Worm (Caenorhabditis elegans) whole organism, midembryonic: ENCODE data around the gene hil-2.

Source experiments
- T22C8.4 ChIP-seq: fragments of 200-800 bp; sonication (Bioruptor generic); IDR thresholded peaks from 2 replicates; pipeline ENCODE4 v1.3.6; 2022; ENCODE audit warnings: missing genetic modification characterization, missing compliant biosample characterization
- flt-1 ChIP-seq: fragments of 200-800 bp; sonication (Bioruptor generic); IDR thresholded peaks from 2 replicates; pipeline ENCODE4 v1.3.6; 2022; ENCODE audit warnings: missing genetic modification characterization, missing compliant biosample characterization
- klf-2 ChIP-seq: fragments of 200-800 bp; sonication (Bioruptor generic); conservative IDR thresholded peaks from 2 replicates; pipeline ENCODE4 v1.3.6; 2022; ENCODE audit warnings: missing genetic modification reagents, missing genetic modification characterization, missing compliant biosample characterization
- ref-1 ChIP-seq: fragments of 200-800 bp; sonication (Bioruptor generic); conservative IDR thresholded peaks from 2 replicates; pipeline ENCODE4 v1.3.6; 2022; ENCODE audit warnings: missing genetic modification reagents, missing genetic modification characterization, missing compliant biosample characterization
- ztf-23 ChIP-seq: fragments of 200-800 bp; sonication (Bioruptor generic); IDR thresholded peaks from 2 replicates; pipeline ENCODE4 v1.3.6; 2022; ENCODE audit warnings: missing genetic modification reagents, missing genetic modification characterization, missing compliant biosample characterization
- ztf-29 ChIP-seq: fragments of 200-800 bp; sonication (Bioruptor generic); IDR thresholded peaks from 2 replicates; pipeline ENCODE4 v1.3.6; 2022; ENCODE audit warnings: missing genetic modification reagents, missing genetic modification characterization, missing compliant biosample characterization

ce11 chrIV:6327363-6328015 lies 33.4 kb downstream of the hil-2 start:
- TF ChIP-seq ztf-29 (GFP tag; lab: Robert Waterston, UW) (no peak), T22C8.4 (GFP tag; lab: Robert Waterston, UW) (no peak), ztf-23 (GFP tag; lab: Robert Waterston, UW) (no peak), ref-1 (GFP tag; lab: Robert Waterston, UW) (no peak), klf-2 (GFP tag; lab: Robert Waterston, UW) (no peak), flt-1 (no peak)
